Fruit fly (Drosophila melanogaster): ENCODE results near the gene PGS1.

PGS1 gene

dm6 chr3R:18705150-18705549 is 40.7 kb downstream of the PGS1 start, which contains the start of the genes ChAT and VAChT:
Gene ChAT, plus strand, starts transcription at chr3R:18705501.
Gene VAChT, plus strand, starts transcription at chr3R:18705501.
- TF ChIP-seq abd-A (tag; optimal IDR thresholded peaks at IDR 0.05) (peak; percentile 71), CG11695 (GFP tag; IDR thresholded peaks at IDR 0.05) (no peak), onecut (GFP tag; IDR thresholded peaks at IDR 0.05) (peak; percentile 67; the same call in 1 of the 2 replicates), tna (GFP tag; IDR thresholded peaks at IDR 0.05; ENCODE audit: partially characterized antibody) (no peak), sima (GFP tag; optimal IDR thresholded peaks at IDR 0.05) (no peak), dati (GFP tag; IDR thresholded peaks at IDR 0.05) (no peak), Nf-YC (tag; optimal IDR thresholded peaks at IDR 0.05) (peak; percentile 87), crol (GFP tag; IDR thresholded peaks at IDR 0.05) (peak; percentile 33; the same call in 1 of the 2 replicates), bigmax (GFP tag; optimal IDR thresholded peaks at IDR 0.05) (no peak), CG9817 (tag; optimal IDR thresholded peaks at IDR 0.05) (no peak), tap (tag; optimal IDR thresholded peaks at IDR 0.05) (no peak), ranshi (GFP tag; IDR thresholded peaks at IDR 0.05) (no peak), ERR (GFP tag; optimal IDR thresholded peaks at IDR 0.05) (no peak), CG16779 (GFP tag; IDR thresholded peaks at IDR 0.05) (no peak), CG15073 (GFP tag; optimal IDR thresholded peaks at IDR 0.05) (no peak), Deaf1 (tag; optimal IDR thresholded peaks at IDR 0.05) (peak; percentile 31), fu2 (GFP tag; optimal IDR thresholded peaks at IDR 0.05) (no peak), ewg (GFP tag; optimal IDR thresholded peaks at IDR 0.05) (peak; percentile 86), CG6272 (GFP tag; IDR thresholded peaks at IDR 0.05) (no peak), luna (GFP tag; optimal IDR thresholded peaks at IDR 0.05) (no peak), tio (GFP tag; optimal IDR thresholded peaks at IDR 0.05) (no peak), CG8944 (GFP tag; optimal IDR thresholded peaks at IDR 0.05) (no peak), Dip2 (GFP tag; IDR thresholded peaks at IDR 0.05) (no peak), Sox100B (GFP tag; optimal IDR thresholded peaks at IDR 0.05) (no peak), Nf-YB (GFP tag; optimal IDR thresholded peaks at IDR 0.05) (peak; percentile 74), prd (optimal IDR thresholded peaks at IDR 0.05) (no peak), prd (GFP tag; IDR thresholded peaks at IDR 0.05) (no peak), ham (GFP tag; IDR thresholded peaks at IDR 0.05) (no peak), CG11398 (GFP tag; optimal IDR thresholded peaks at IDR 0.05) (no peak), CG1233 (GFP tag; optimal IDR thresholded peaks at IDR 0.05) (no peak), pfk (GFP tag; optimal IDR thresholded peaks at IDR 0.05) (peak; percentile 55), inv (GFP tag; IDR thresholded peaks at IDR 0.05; ENCODE audit: partially characterized antibody) (no peak), pzg (GFP tag; optimal IDR thresholded peaks at IDR 0.05) (no peak), z (GFP tag; IDR thresholded peaks at IDR 0.05) (no peak), BEAF-32 (GFP tag; optimal IDR thresholded peaks at IDR 0.05) (no peak), ab (GFP tag; optimal IDR thresholded peaks at IDR 0.05) (no peak)

- TF ChIP-seq CG17186 (GFP tag; optimal IDR thresholded peaks at IDR 0.05), result no peak
- TF ChIP-seq jigr1 (GFP tag; IDR thresholded peaks at IDR 0.05), result no peak
- 0 out of 2 replicates have a peak, but pooled peaks have one; percentile 11 for TF ChIP-seq slbo (GFP tag; IDR thresholded peaks at IDR 0.05)
- TF ChIP-seq CG7271 (tag; optimal IDR thresholded peaks at IDR 0.05), result no peak
- TF ChIP-seq CG13894 (tag; optimal IDR thresholded peaks at IDR 0.05), result peak; percentile 92
- TF ChIP-seq CG15269 (tag; optimal IDR thresholded peaks at IDR 0.05), result no peak
- TF ChIP-seq Mad (GFP tag; optimal IDR thresholded peaks at IDR 0.05), result no peak
- no peak for TF ChIP-seq eve (GFP tag; optimal IDR thresholded peaks at IDR 0.05)
- TF ChIP-seq ab (GFP tag; optimal IDR thresholded peaks at IDR 0.05), result no peak
- no peak for TF ChIP-seq vvl (GFP tag; IDR thresholded peaks at IDR 0.05)
- TF ChIP-seq bigmax (GFP tag; optimal IDR thresholded peaks at IDR 0.05), result no peak
- TF ChIP-seq seq (GFP tag; IDR thresholded peaks at IDR 0.05), result no peak
- no peak for TF ChIP-seq lbe (GFP tag; optimal IDR thresholded peaks at IDR 0.05)
Measured at dm6 chr3R:18703514-18703913, 42.3 kb downstream of the PGS1 start.
